Fruit fly (Drosophila melanogaster) whole organism, embryonic: ENCODE results near the gene Rpt6.

Source experiments
- C15 ChIP-seq: fragments of 200-800 bp; sonication (Bioruptor generic); IDR thresholded peaks from 3 replicates; pipeline ENCODE4 v1.3.6; 2022; ENCODE audit warnings: missing biosample characterization, missing genetic modification characterization
- CG11247 ChIP-seq: fragments of 200-800 bp; sonication (Bioruptor generic); IDR thresholded peaks from 2 replicates; pipeline ENCODE4 v1.3.6; 2022; ENCODE audit warnings: missing biosample characterization, missing genetic modification characterization
- CG11504 ChIP-seq: fragments of 200-800 bp; sonication (Bioruptor generic); optimal IDR thresholded peaks from 3 replicates; lab custom pipeline; 2019; ENCODE audit warnings: missing biosample characterization, mild to moderate bottlenecking, missing genetic modification characterization, moderate library complexity
- CG11560 ChIP-seq: fragments of 200-800 bp; sonication (Bioruptor generic); IDR thresholded peaks from 3 replicates; pipeline ENCODE4 v1.3.6; 2022; ENCODE audit warnings: missing biosample characterization, missing genetic modification characterization
- CG1233 ChIP-seq: fragments of 200-800 bp; sonication (Bioruptor generic); optimal IDR thresholded peaks from 4 replicates; lab custom pipeline; 2018; ENCODE audit warnings: missing biosample characterization, mild to moderate bottlenecking, missing genetic modification characterization
- CG14667 ChIP-seq: fragments of 200-800 bp; sonication (Bioruptor generic); IDR thresholded peaks from 2 replicates; pipeline ENCODE4 v1.3.6; 2022; ENCODE audit warnings: missing biosample characterization, missing genetic modification characterization
- CG15011 ChIP-seq: fragments of 200-800 bp; sonication (Bioruptor generic); optimal IDR thresholded peaks from 3 replicates; lab custom pipeline; 2018; ENCODE audit warnings: missing biosample characterization, mild to moderate bottlenecking, missing genetic modification characterization
- CG1529 ChIP-seq: fragments of 200-800 bp; sonication (Bioruptor generic); optimal IDR thresholded peaks from 3 replicates; lab custom pipeline; 2018; ENCODE audit warnings: missing biosample characterization, missing genetic modification characterization
- CG1603 ChIP-seq: fragments of 200-800 bp; sonication (Bioruptor generic); optimal IDR thresholded peaks from 2 replicates; lab custom pipeline; 2019; ENCODE audit warnings: missing biosample characterization, mild to moderate bottlenecking, missing genetic modification characterization, moderate library complexity
- CG17385 ChIP-seq: fragments of 200-800 bp; sonication (Bioruptor generic); optimal IDR thresholded peaks from 3 replicates; lab custom pipeline; 2018; ENCODE audit warnings: missing biosample characterization, mild to moderate bottlenecking, missing genetic modification characterization
- CG42726 ChIP-seq: fragments of 200-800 bp; sonication (Bioruptor generic); IDR thresholded peaks from 2 replicates; pipeline ENCODE4 v1.3.6; 2022; ENCODE audit warnings: missing biosample characterization, missing genetic modification characterization; ENCODE audit not compliant: partially characterized antibody
- CG4360 ChIP-seq: fragments of 200-800 bp; sonication (Bioruptor generic); IDR thresholded peaks from 2 replicates; pipeline ENCODE4 v1.3.6; 2022; ENCODE audit warnings: missing biosample characterization, missing genetic modification characterization
- CG4707 ChIP-seq: fragments of 200-800 bp; sonication (Bioruptor generic); optimal IDR thresholded peaks from 2 replicates; lab custom pipeline; 2018; ENCODE audit warnings: missing biosample characterization, mild to moderate bottlenecking, missing genetic modification characterization, moderate library complexity
- CG4730 ChIP-seq: fragments of 200-800 bp; sonication (Bioruptor generic); IDR thresholded peaks from 2 replicates; pipeline ENCODE4 v1.3.6; 2022; ENCODE audit warnings: missing biosample characterization, missing genetic modification characterization
- CG5953 ChIP-seq: fragments of 200-800 bp; sonication (Bioruptor generic); IDR thresholded peaks from 2 replicates; pipeline ENCODE4 v1.3.6; 2022; ENCODE audit warnings: missing biosample characterization, missing genetic modification characterization
- CG6683 ChIP-seq: fragments of 200-800 bp; sonication (Bioruptor generic); optimal IDR thresholded peaks from 2 replicates; lab custom pipeline; 2017; ENCODE audit warnings: missing biosample characterization, mild to moderate bottlenecking, missing genetic modification characterization, missing genetic modification reagents
- CG7372 ChIP-seq: fragments of 200-800 bp; sonication (Bioruptor generic); IDR thresholded peaks from 2 replicates; pipeline ENCODE4 v1.3.6; 2022; ENCODE audit warnings: missing biosample characterization, missing genetic modification characterization
- CG8089 ChIP-seq: fragments of 200-800 bp; sonication (Bioruptor generic); optimal IDR thresholded peaks from 3 replicates; lab custom pipeline; 2016; ENCODE audit warnings: missing biosample characterization, missing genetic modification characterization
- Dip2 ChIP-seq: fragments of 200-800 bp; sonication (Bioruptor generic); IDR thresholded peaks from 2 replicates; pipeline ENCODE4 v1.3.6; 2022; ENCODE audit warnings: missing biosample characterization, missing genetic modification characterization
- Hand ChIP-seq: fragments of 200-800 bp; sonication (Bioruptor generic); optimal IDR thresholded peaks from 2 replicates; lab custom pipeline; 2017; ENCODE audit warnings: mild to moderate bottlenecking, missing biosample characterization, missing genetic modification reagents, missing genetic modification characterization
- Lim3 ChIP-seq: fragments of 200-800 bp; sonication (Bioruptor generic); IDR thresholded peaks from 2 replicates; pipeline ENCODE4 v1.3.6; 2022; ENCODE audit warnings: missing biosample characterization, missing genetic modification characterization
- Mad ChIP-seq: fragments of 200-800 bp; sonication (Bioruptor generic); optimal IDR thresholded peaks from 2 replicates; lab custom pipeline; 2016; ENCODE audit warnings: missing biosample characterization, missing genetic modification characterization
- Max ChIP-seq: fragments of 200-800 bp; sonication (Bioruptor generic); optimal IDR thresholded peaks from 2 replicates; lab custom pipeline; 2016; ENCODE audit warnings: missing biosample characterization, mild to moderate bottlenecking, missing genetic modification characterization
- Oaz ChIP-seq: fragments of 200-800 bp; sonication (Bioruptor generic); IDR thresholded peaks from 2 replicates; pipeline ENCODE4 v1.3.6; 2022; ENCODE audit warnings: missing biosample characterization, missing genetic modification characterization
- Oli ChIP-seq: fragments of 200-800 bp; sonication (Bioruptor generic); optimal IDR thresholded peaks from 2 replicates; lab custom pipeline; 2018; ENCODE audit warnings: missing biosample characterization, mild to moderate bottlenecking, missing genetic modification characterization, moderate library complexity
- Rfx ChIP-seq: fragments of 200-800 bp; sonication (Bioruptor generic); IDR thresholded peaks from 2 replicates; pipeline ENCODE4 v1.3.6; 2022; ENCODE audit warnings: missing biosample characterization, missing genetic modification characterization
- Sox100B ChIP-seq: fragments of 200-800 bp; sonication (Bioruptor generic); optimal IDR thresholded peaks from 3 replicates; lab custom pipeline; 2018; ENCODE audit warnings: missing biosample characterization, mild to moderate bottlenecking, missing genetic modification characterization
- Usf ChIP-seq: fragments of 200-800 bp; sonication (Bioruptor generic); optimal IDR thresholded peaks from 2 replicates; lab custom pipeline; 2017; ENCODE audit warnings: missing genotype, missing biosample characterization, missing genetic modification characterization
- Vsx1 ChIP-seq: fragments of 200-800 bp; sonication (Bioruptor generic); optimal IDR thresholded peaks from 2 replicates; lab custom pipeline; 2017; ENCODE audit warnings: missing biosample characterization, mild to moderate bottlenecking, missing genetic modification characterization, missing genetic modification reagents
- aop ChIP-seq: fragments of 200-800 bp; sonication (Bioruptor generic); IDR thresholded peaks from 2 replicates; pipeline ENCODE4 v1.3.6; 2022; ENCODE audit warnings: missing biosample characterization, missing genetic modification characterization
- ap ChIP-seq: fragments of 200-800 bp; sonication (Bioruptor generic); IDR thresholded peaks from 2 replicates; pipeline ENCODE4 v1.3.6; 2022; ENCODE audit warnings: missing biosample characterization, missing genetic modification characterization
- bigmax ChIP-seq: fragments of 200-800 bp; sonication (Bioruptor generic); optimal IDR thresholded peaks from 2 replicates; lab custom pipeline; 2018; ENCODE audit warnings: missing biosample characterization, mild to moderate bottlenecking, missing genetic modification characterization
- cas ChIP-seq: fragments of 200-800 bp; sonication (Bioruptor generic); IDR thresholded peaks from 2 replicates; pipeline ENCODE4 v1.3.6; 2022; ENCODE audit warnings: missing biosample characterization, missing genetic modification characterization
- da ChIP-seq: fragments of 200-800 bp; sonication (Bioruptor generic); optimal IDR thresholded peaks from 2 replicates; lab custom pipeline; 2016; ENCODE audit warnings: missing biosample characterization, missing genetic modification characterization
- ewg ChIP-seq: fragments of 200-800 bp; sonication (Bioruptor generic); optimal IDR thresholded peaks from 3 replicates; lab custom pipeline; 2017; ENCODE audit warnings: mild to moderate bottlenecking, missing biosample characterization, missing genetic modification reagents, missing genetic modification characterization
- fd102C ChIP-seq: fragments of 200-800 bp; sonication (Bioruptor generic); optimal IDR thresholded peaks from 2 replicates; lab custom pipeline; 2018; ENCODE audit warnings: missing biosample characterization, mild to moderate bottlenecking, missing genetic modification characterization, moderate library complexity
- hth ChIP-seq: fragments of >200 bp; optimal IDR thresholded peaks from 2 replicates; lab custom pipeline; 2017; ENCODE audit warnings: inconsistent platforms
- nmo ChIP-seq: fragments of 200-800 bp; sonication (Bioruptor generic); optimal IDR thresholded peaks from 2 replicates; lab custom pipeline; 2018; ENCODE audit warnings: missing biosample characterization, mild to moderate bottlenecking, missing genetic modification characterization, moderate library complexity
- p53 ChIP-seq: fragments of 200-800 bp; sonication (Bioruptor generic); optimal IDR thresholded peaks from 2 replicates; lab custom pipeline; 2016; ENCODE audit warnings: missing biosample characterization, missing genetic modification characterization
- pnt ChIP-seq: fragments of 200-800 bp; sonication (Bioruptor generic); optimal IDR thresholded peaks from 3 replicates; lab custom pipeline; 2016; ENCODE audit warnings: missing biosample characterization, missing genetic modification characterization
- repo ChIP-seq: fragments of 200-800 bp; sonication (Bioruptor generic); optimal IDR thresholded peaks from 2 replicates; lab custom pipeline; 2016; ENCODE audit warnings: missing biosample characterization, missing genetic modification characterization
- ro ChIP-seq: fragments of 200-800 bp; sonication (Bioruptor generic); IDR thresholded peaks from 2 replicates; pipeline ENCODE4 v1.3.6; 2022; ENCODE audit warnings: missing biosample characterization, missing genetic modification characterization
- sc ChIP-seq, 3 experiments: fragments of >200 bp in 2 of 3; fragments of 200-800 bp in 1 of 3; sonication (Bioruptor generic) in 1 of 3; optimal IDR thresholded peaks; 2 replicates in 2 of 3; 3 replicates in 1 of 3; lab custom pipeline; 2017; ENCODE audit warnings: mild to moderate bottlenecking in 1 of 3, missing biosample characterization in 1 of 3, missing genetic modification characterization in 1 of 3, missing genetic modification reagents in 1 of 3
- sd ChIP-seq: fragments of 200-800 bp; sonication (Bioruptor generic); optimal IDR thresholded peaks from 3 replicates; lab custom pipeline; 2018; ENCODE audit warnings: missing biosample characterization, mild to moderate bottlenecking, missing genetic modification characterization, moderate library complexity
- tgo ChIP-seq: fragments of 200-800 bp; sonication (Bioruptor generic); IDR thresholded peaks from 3 replicates; pipeline ENCODE4 v1.3.6; 2022; ENCODE audit warnings: missing biosample characterization, missing genetic modification characterization
- trem ChIP-seq: fragments of 200-800 bp; optimal IDR thresholded peaks from 3 replicates; lab custom pipeline; 2019; ENCODE audit warnings: missing biosample characterization, mild to moderate bottlenecking, missing genetic modification characterization, moderate library complexity
- twi ChIP-seq: fragments of 200-800 bp; optimal IDR thresholded peaks from 2 replicates; lab custom pipeline; 2019; ENCODE audit warnings: missing biosample characterization, mild to moderate bottlenecking, missing genetic modification characterization, moderate library complexity
- wdn ChIP-seq: fragments of 200-800 bp; sonication (Bioruptor generic); IDR thresholded peaks from 2 replicates; pipeline ENCODE4 v1.3.6; 2022; ENCODE audit warnings: missing biosample characterization, missing genetic modification characterization
- zen ChIP-seq: fragments of 200-800 bp; sonication (Bioruptor generic); optimal IDR thresholded peaks from 3 replicates; lab custom pipeline; 2018; ENCODE audit warnings: missing biosample characterization, mild to moderate bottlenecking, missing genetic modification characterization, moderate library complexity
- zfh2 ChIP-seq: fragments of 200-800 bp; sonication (Bioruptor generic); optimal IDR thresholded peaks from 2 replicates; lab custom pipeline; 2016; ENCODE audit warnings: missing biosample characterization, missing genetic modification characterization

Gene Rpt6

DNA sequence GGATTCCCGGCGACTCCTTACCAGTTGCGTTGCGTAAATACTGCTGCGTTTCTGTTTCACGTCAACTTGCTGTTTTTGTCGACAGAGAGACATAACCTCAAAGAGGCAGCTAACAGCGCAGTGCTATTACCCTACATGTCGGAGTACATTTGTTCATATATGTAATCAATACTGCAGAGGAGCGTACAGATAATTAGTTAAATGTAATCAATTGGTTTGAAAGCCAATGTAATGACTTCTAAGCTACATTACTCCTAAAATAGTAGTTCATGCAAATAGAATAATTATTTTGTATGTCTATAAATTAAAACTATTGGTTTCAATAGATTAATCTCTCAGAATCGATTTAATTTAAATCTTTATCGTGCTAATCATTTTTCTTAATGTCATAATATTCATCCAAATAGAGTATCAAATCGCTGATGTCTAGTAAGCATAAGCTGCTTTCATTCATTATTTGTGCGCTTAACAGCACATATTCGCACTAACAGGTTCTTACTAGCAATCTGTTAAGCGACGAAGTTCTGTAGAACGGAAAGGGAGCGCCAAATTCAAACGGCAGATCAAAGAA lies 3.4 kb downstream of the Rpt6 start, which contains the start of the genes SLIRP1 and anox (continued):
- peak; percentile 79 for TF ChIP-seq Hand (GFP tag; lab: Kevin White, UChicago)
- TF ChIP-seq trem (tag; lab: Kevin White, UChicago), result peak; percentile 87
- TF ChIP-seq CG7372 (GFP tag; lab: Robert Waterston, UW), result peak; percentile 80
- TF ChIP-seq da, result no peak
- TF ChIP-seq Oaz (GFP tag; lab: Robert Waterston, UW), result peak; percentile 57
- peak; percentile 37 for TF ChIP-seq repo
- TF ChIP-seq CG11504 (tag; lab: Kevin White, UChicago), result peak; percentile 91
- TF ChIP-seq Oli, result peak; percentile 91
- peak; percentile 82 for TF ChIP-seq CG15011 (GFP tag; lab: Kevin White, UChicago)
- TF ChIP-seq nmo (GFP tag; lab: Kevin White, UChicago), result peak; percentile 95
- peak; percentile 80 for TF ChIP-seq zen (tag; lab: Kevin White, UChicago)
- peak; percentile 87 for TF ChIP-seq Vsx1
- TF ChIP-seq Dip2 (GFP tag; lab: Robert Waterston, UW), result no peak
- TF ChIP-seq twi (tag; lab: Kevin White, UChicago), result peak; percentile 78
- TF ChIP-seq bigmax (GFP tag; lab: Kevin White, UChicago), result peak; percentile 98
- no peak for TF ChIP-seq fd102C (GFP tag; lab: Kevin White, UChicago)
- peak; percentile 79 for TF ChIP-seq CG17385 (GFP tag; lab: Kevin White, UChicago)
- TF ChIP-seq CG11247 (GFP tag; lab: Robert Waterston, UW), result peak; percentile 73
- peak; percentile 85 for TF ChIP-seq tgo
- peak; percentile 42; the same call in 1 of the 2 replicates for TF ChIP-seq ap (GFP tag; lab: Robert Waterston, UW)
- TF ChIP-seq Mad, result peak; percentile 41
- peak; percentile 78 for TF ChIP-seq CG1529 (GFP tag; lab: Kevin White, UChicago)
- no peak for TF ChIP-seq sd (tag; lab: Kevin White, UChicago)
- TF ChIP-seq aop (GFP tag; lab: Robert Waterston, UW), result no peak
- TF ChIP-seq ro (GFP tag; lab: Robert Waterston, UW), result peak; percentile 29; the same call in 1 of the 2 replicates
- TF ChIP-seq pnt, result peak; percentile 60
- peak; percentile 38; the same call in 1 of the 2 replicates for TF ChIP-seq wdn (GFP tag; lab: Robert Waterston, UW)
- peak; percentile 75 for TF ChIP-seq CG4730 (GFP tag; lab: Robert Waterston, UW)
- peak; percentile 81 for TF ChIP-seq Rfx (GFP tag; lab: Robert Waterston, UW)
- peak; percentile 92 for TF ChIP-seq Sox100B (GFP tag; lab: Kevin White, UChicago)
- TF ChIP-seq p53 (GFP tag; lab: Kevin White, UChicago), result peak; percentile 9
- no peak for TF ChIP-seq sc (optimal IDR thresholded peaks at IDR 0.05; lab: Kevin White, UChicago)
- TF ChIP-seq sc (GFP tag; optimal IDR thresholded peaks at IDR 0.05; lab: Kevin White, UChicago), result peak; percentile 72
- TF ChIP-seq CG42726 (GFP tag; lab: Robert Waterston, UW), result no peak
- 0 out of 2 replicates have a peak, but pooled peaks have one; percentile 12 for TF ChIP-seq Lim3 (GFP tag; lab: Robert Waterston, UW)
- no peak for TF ChIP-seq hth
- TF ChIP-seq CG1603 (tag; lab: Kevin White, UChicago), result peak; percentile 66
- 0 out of 3 replicates have a peak, but pooled peaks have one; percentile 48 for TF ChIP-seq CG11560 (tag; lab: Robert Waterston, UW)
- TF ChIP-seq CG1233, result peak; percentile 87
- TF ChIP-seq Max (GFP tag; lab: Kevin White, UChicago), result peak; percentile 75
- peak; percentile 61 for TF ChIP-seq CG8089 (GFP tag; lab: Kevin White, UChicago)
- peak; percentile 60 for TF ChIP-seq CG14667 (GFP tag; lab: Robert Waterston, UW)
- peak; percentile 61; the same call in 1 of the 2 replicates for TF ChIP-seq CG5953
- peak; percentile 72 for TF ChIP-seq CG6683 (GFP tag; lab: Kevin White, UChicago)
- TF ChIP-seq CG4360 (GFP tag; lab: Robert Waterston, UW), result no peak
- peak; percentile 75 for TF ChIP-seq ewg (GFP tag; lab: Kevin White, UChicago)
- TF ChIP-seq Usf (GFP tag; lab: Kevin White, UChicago), result peak; percentile 81
- peak; percentile 52 for TF ChIP-seq CG4707 (GFP tag; lab: Kevin White, UChicago)
- peak; percentile 75 for TF ChIP-seq zfh2 (GFP tag; lab: Kevin White, UChicago)
- TF ChIP-seq C15 (GFP tag; lab: Robert Waterston, UW), result peak; percentile 64; the same call in 1 of the 3 replicates
- peak; percentile 69 for TF ChIP-seq cas (GFP tag; lab: Robert Waterston, UW)
